Fruit fly (Drosophila melanogaster) whole organism, embryonic: ENCODE data around the gene lectin-37Db.

ENCODE experiments used
- Abd-B ChIP-seq: fragments of 200-800 bp; sonication (Bioruptor generic); optimal IDR thresholded peaks from 2 replicates; lab custom pipeline; 2018; ENCODE audit warnings: missing biosample characterization, mild to moderate bottlenecking, missing genetic modification characterization, moderate library complexity
- BtbVII ChIP-seq: fragments of 200-800 bp; sonication (Bioruptor generic); optimal IDR thresholded peaks from 3 replicates; lab custom pipeline; 2017; ENCODE audit warnings: missing biosample characterization, mild to moderate bottlenecking, missing genetic modification characterization
- Bteb2 ChIP-seq: fragments of 200-800 bp; sonication (Bioruptor generic); optimal IDR thresholded peaks from 2 replicates; lab custom pipeline; 2016; ENCODE audit warnings: missing biosample characterization, missing genetic modification characterization
- CG1024 ChIP-seq: fragments of 200-800 bp; sonication (Bioruptor generic); IDR thresholded peaks from 2 replicates; pipeline ENCODE4 v1.3.6; 2022; ENCODE audit warnings: missing biosample characterization, missing genetic modification characterization
- CG10267 ChIP-seq: fragments of 200-800 bp; sonication (Bioruptor generic); optimal IDR thresholded peaks from 2 replicates; lab custom pipeline; 2018; ENCODE audit warnings: missing biosample characterization, mild to moderate bottlenecking, missing genetic modification characterization, moderate library complexity
- CG11696 ChIP-seq: fragments of 200-800 bp; sonication (Bioruptor generic); IDR thresholded peaks from 2 replicates; pipeline ENCODE4 v1.3.6; 2022; ENCODE audit warnings: missing biosample characterization, missing genetic modification characterization
- CG12236 ChIP-seq: fragments of 200-800 bp; sonication (Bioruptor generic); optimal IDR thresholded peaks from 2 replicates; lab custom pipeline; 2016; ENCODE audit warnings: missing biosample characterization, missing genetic modification characterization
- CG14014 ChIP-seq: fragments of 200-800 bp; sonication (Bioruptor generic); IDR thresholded peaks from 2 replicates; pipeline ENCODE4 v1.3.6; 2022; ENCODE audit warnings: missing biosample characterization, missing genetic modification characterization
- CG14860 ChIP-seq: fragments of 200-800 bp; sonication (Bioruptor generic); IDR thresholded peaks from 3 replicates; pipeline ENCODE4 v1.3.6; 2022; ENCODE audit warnings: missing biosample characterization, missing genetic modification characterization; ENCODE audit not compliant: partially characterized antibody
- CG15514 ChIP-seq: fragments of 200-800 bp; sonication (Bioruptor generic); optimal IDR thresholded peaks from 3 replicates; lab custom pipeline; 2017; ENCODE audit warnings: missing biosample characterization, missing genetic modification characterization, mild to moderate bottlenecking, moderate library complexity, missing genetic modification reagents
- CG2120 ChIP-seq: fragments of 200-800 bp; sonication (Bioruptor generic); optimal IDR thresholded peaks from 3 replicates; lab custom pipeline; 2016; ENCODE audit warnings: missing biosample characterization, missing genetic modification characterization
- CG2129 ChIP-seq: fragments of 200-800 bp; sonication (Bioruptor generic); IDR thresholded peaks from 2 replicates; pipeline ENCODE4 v1.3.6; 2022; ENCODE audit warnings: missing biosample characterization, missing genetic modification characterization; ENCODE audit not compliant: partially characterized antibody
- CG2199 ChIP-seq: fragments of 200-800 bp; sonication (Bioruptor generic); IDR thresholded peaks from 3 replicates; pipeline ENCODE4 v1.3.6; 2022; ENCODE audit warnings: missing biosample characterization, missing genetic modification characterization
- CG31224 ChIP-seq: fragments of 200-800 bp; sonication (Bioruptor generic); IDR thresholded peaks from 2 replicates; pipeline ENCODE4 v1.3.6; 2022; ENCODE audit warnings: missing biosample characterization, missing genetic modification characterization
- CG3407 ChIP-seq: fragments of 200-800 bp; sonication (Bioruptor generic); optimal IDR thresholded peaks from 2 replicates; lab custom pipeline; 2018; ENCODE audit warnings: missing biosample characterization, mild to moderate bottlenecking, missing genetic modification characterization
- CG34224 ChIP-seq: fragments of 200-800 bp; sonication (Bioruptor generic); IDR thresholded peaks from 3 replicates; pipeline ENCODE4 v1.3.6; 2022; ENCODE audit warnings: missing biosample characterization, missing genetic modification characterization; ENCODE audit not compliant: partially characterized antibody
- CG6765 ChIP-seq: fragments of 200-800 bp; sonication (Bioruptor generic); optimal IDR thresholded peaks from 3 replicates; lab custom pipeline; 2017; ENCODE audit warnings: missing biosample characterization, mild to moderate bottlenecking, missing genetic modification characterization
- CG6791 ChIP-seq: fragments of 200-800 bp; sonication (Bioruptor generic); IDR thresholded peaks from 3 replicates; pipeline ENCODE4 v1.3.6; 2022; ENCODE audit warnings: missing biosample characterization, missing genetic modification characterization; ENCODE audit not compliant: partially characterized antibody
- CG7928 ChIP-seq: fragments of 200-800 bp; sonication (Bioruptor generic); optimal IDR thresholded peaks from 2 replicates; lab custom pipeline; 2017; ENCODE audit warnings: missing biosample characterization, mild to moderate bottlenecking, missing genetic modification characterization
- Camta ChIP-seq: fragments of 200-800 bp; sonication (Bioruptor generic); optimal IDR thresholded peaks from 2 replicates; lab custom pipeline; 2016; ENCODE audit warnings: missing biosample characterization, missing genetic modification characterization
- Dbx ChIP-seq: fragments of 200-800 bp; sonication (Bioruptor generic); IDR thresholded peaks from 3 replicates; pipeline ENCODE4 v1.3.6; 2022; ENCODE audit warnings: missing biosample characterization, missing genetic modification characterization
- E2f2 ChIP-seq: fragments of 200-800 bp; sonication (Bioruptor generic); IDR thresholded peaks from 2 replicates; pipeline ENCODE4 v1.3.6; 2022; ENCODE audit warnings: missing biosample characterization, missing genetic modification characterization
- Fer3 ChIP-seq: fragments of 200-800 bp; sonication (Bioruptor generic); optimal IDR thresholded peaks from 2 replicates; lab custom pipeline; 2018; ENCODE audit warnings: missing biosample characterization, mild to moderate bottlenecking, missing genetic modification characterization, moderate library complexity
- HmgD ChIP-seq: fragments of 200-800 bp; sonication (Bioruptor generic); optimal IDR thresholded peaks from 3 replicates; lab custom pipeline; 2016; ENCODE audit warnings: missing biosample characterization, missing genetic modification characterization
- Neu2 ChIP-seq: fragments of 200-800 bp; sonication (Bioruptor generic); optimal IDR thresholded peaks from 3 replicates; lab custom pipeline; 2016; ENCODE audit warnings: missing biosample characterization, missing genetic modification characterization, borderline replicate concordance
- Scr ChIP-seq: fragments of 200-800 bp; sonication (Bioruptor generic); IDR thresholded peaks from 2 replicates; pipeline ENCODE4 v1.3.6; 2022; ENCODE audit warnings: missing biosample characterization, missing genetic modification characterization; ENCODE audit not compliant: partially characterized antibody
- Sin3A ChIP-seq: fragments of >200 bp; optimal IDR thresholded peaks from 2 replicates; lab custom pipeline; 2018
- al ChIP-seq: fragments of 200-800 bp; sonication (Bioruptor generic); IDR thresholded peaks from 2 replicates; pipeline ENCODE4 v1.3.6; 2022; ENCODE audit warnings: missing biosample characterization, missing genetic modification characterization
- cato ChIP-seq: fragments of 200-800 bp; sonication (Bioruptor generic); optimal IDR thresholded peaks from 2 replicates; lab custom pipeline; 2016; ENCODE audit warnings: missing biosample characterization, missing genetic modification characterization, borderline replicate concordance
- cg ChIP-seq: fragments of 200-800 bp; sonication (Bioruptor generic); optimal IDR thresholded peaks from 3 replicates; lab custom pipeline; 2019; ENCODE audit warnings: missing biosample characterization, mild to moderate bottlenecking, missing genetic modification characterization, moderate library complexity
- chn ChIP-seq: fragments of 200-800 bp; sonication (Bioruptor generic); optimal IDR thresholded peaks from 2 replicates; lab custom pipeline; 2016; ENCODE audit warnings: missing biosample characterization, missing genetic modification characterization
- croc ChIP-seq: fragments of 200-800 bp; sonication (Bioruptor generic); conservative IDR thresholded peaks from 3 replicates; pipeline ENCODE4 v1.3.6; 2022; ENCODE audit warnings: missing biosample characterization, missing genetic modification characterization
- crp ChIP-seq, 2 experiments: fragments of 200-800 bp; sonication (Bioruptor generic); optimal IDR thresholded peaks; 2 replicates in 1 of 2; 3 replicates in 1 of 2; lab custom pipeline; 2017; ENCODE audit warnings: missing biosample characterization in 2 of 2, missing genetic modification characterization in 2 of 2, mild to moderate bottlenecking in 1 of 2, moderate library complexity in 1 of 2
- cwo ChIP-seq: fragments of 200-800 bp; sonication (Bioruptor generic); optimal IDR thresholded peaks from 3 replicates; lab custom pipeline; 2017; ENCODE audit warnings: missing biosample characterization, missing genetic modification characterization, mild to moderate bottlenecking, moderate library complexity, missing genetic modification reagents
- dm ChIP-seq: fragments of 200-800 bp; sonication (Bioruptor generic); optimal IDR thresholded peaks from 3 replicates; lab custom pipeline; 2016; ENCODE audit warnings: missing biosample characterization, missing genetic modification characterization
- dpn ChIP-seq, 2 experiments: fragments of 200-800 bp; sonication (Bioruptor generic); optimal IDR thresholded peaks; 3 replicates each; lab custom pipeline; 2016; ENCODE audit warnings: missing biosample characterization in 2 of 2, missing genetic modification characterization in 2 of 2
- esg ChIP-seq: fragments of 200-800 bp; sonication (Bioruptor generic); conservative IDR thresholded peaks from 2 replicates; pipeline ENCODE4 v1.3.6; 2022; ENCODE audit warnings: missing biosample characterization, missing genetic modification characterization
- gce ChIP-seq: fragments of 200-800 bp; sonication (Bioruptor generic); IDR thresholded peaks from 3 replicates; pipeline ENCODE4 v1.3.6; 2022; ENCODE audit warnings: missing biosample characterization, missing genetic modification characterization
- grn ChIP-seq: fragments of 200-800 bp; sonication (Bioruptor generic); optimal IDR thresholded peaks from 3 replicates; lab custom pipeline; 2017; ENCODE audit warnings: missing biosample characterization, missing genetic modification characterization
- hbn ChIP-seq: fragments of 200-800 bp; sonication (Bioruptor generic); IDR thresholded peaks from 2 replicates; pipeline ENCODE4 v1.3.6; 2022; ENCODE audit warnings: missing biosample characterization, missing genetic modification characterization; ENCODE audit not compliant: partially characterized antibody
- insv ChIP-seq, 2 experiments: fragments of 200-800 bp; sonication (Bioruptor generic); optimal IDR thresholded peaks; 3 replicates each; lab custom pipeline; 2016 to 2018; ENCODE audit warnings: missing biosample characterization in 2 of 2, missing genetic modification characterization in 2 of 2
- lbe ChIP-seq: fragments of 200-800 bp; sonication (Bioruptor generic); optimal IDR thresholded peaks from 2 replicates; lab custom pipeline; 2016; ENCODE audit warnings: missing biosample characterization, mild to moderate bottlenecking, missing genetic modification characterization
- nerfin-2 ChIP-seq: fragments of 200-800 bp; sonication (Bioruptor generic); IDR thresholded peaks from 2 replicates; pipeline ENCODE4 v1.3.6; 2022; ENCODE audit warnings: missing biosample characterization, missing genetic modification characterization; ENCODE audit not compliant: partially characterized antibody
- pho ChIP-seq: fragments of 200-800 bp; sonication (Bioruptor generic); optimal IDR thresholded peaks from 2 replicates; lab custom pipeline; 2016; ENCODE audit warnings: missing biosample characterization, missing genetic modification characterization
- pzg ChIP-seq: fragments of 200-800 bp; sonication (Bioruptor generic); optimal IDR thresholded peaks from 3 replicates; lab custom pipeline; 2018; ENCODE audit warnings: missing biosample characterization, mild to moderate bottlenecking, missing genetic modification characterization, moderate library complexity
- ro ChIP-seq: fragments of 200-800 bp; sonication (Bioruptor generic); IDR thresholded peaks from 2 replicates; pipeline ENCODE4 v1.3.6; 2022; ENCODE audit warnings: missing biosample characterization, missing genetic modification characterization
- sd ChIP-seq: fragments of 200-800 bp; sonication (Bioruptor generic); optimal IDR thresholded peaks from 3 replicates; lab custom pipeline; 2018; ENCODE audit warnings: missing biosample characterization, mild to moderate bottlenecking, missing genetic modification characterization, moderate library complexity
- sim ChIP-seq: fragments of 200-800 bp; sonication (Bioruptor generic); IDR thresholded peaks from 2 replicates; pipeline ENCODE4 v1.3.6; 2022; ENCODE audit warnings: missing biosample characterization, missing genetic modification characterization
- slbo ChIP-seq: fragments of 200-800 bp; sonication (Bioruptor generic); IDR thresholded peaks from 2 replicates; pipeline ENCODE4 v1.3.6; 2022; ENCODE audit warnings: missing biosample characterization, missing genetic modification characterization
- trh ChIP-seq: fragments of 200-800 bp; sonication (Bioruptor generic); optimal IDR thresholded peaks from 2 replicates; lab custom pipeline; 2016; ENCODE audit warnings: missing biosample characterization, missing genetic modification characterization
- wek ChIP-seq: fragments of 200-800 bp; sonication (Bioruptor generic); optimal IDR thresholded peaks from 3 replicates; lab custom pipeline; 2018; ENCODE audit warnings: missing biosample characterization, mild to moderate bottlenecking, missing genetic modification characterization, moderate library complexity

The lectin-37Db gene

dm6 chr2L:19430343-19430742 is 11.5 kb downstream of the lectin-37Db start, which contains the start of gene RtcB (continued):
- TF ChIP-seq cato (GFP tag; lab: Kevin White, UChicago) (no peak), CG12236 (GFP tag; lab: Kevin White, UChicago) (no peak), Bteb2 (no peak), Abd-B (peak; percentile 31), dm (GFP tag; lab: Kevin White, UChicago) (no peak), CG3407 (GFP tag; lab: Kevin White, UChicago) (no peak), hbn (GFP tag; lab: Robert Waterston, UW) (peak; percentile 94), crp (GFP tag; optimal IDR thresholded peaks at IDR 0.05; lab: Kevin White, UChicago) (peak in 1 of 2 experiments; percentile 66), wek (GFP tag; lab: Kevin White, UChicago) (no peak), esg (GFP tag; lab: Robert Waterston, UW) (no peak), Scr (GFP tag; lab: Robert Waterston, UW) (peak; percentile 97), CG2199 (GFP tag; lab: Robert Waterston, UW) (no peak), CG2120 (GFP tag; lab: Kevin White, UChicago) (peak; percentile 30), E2f2 (GFP tag; lab: Robert Waterston, UW) (peak; percentile 74), Dbx (0 out of 3 replicates have a peak, but pooled peaks have one; percentile 33), cwo (GFP tag; lab: Kevin White, UChicago) (no peak), CG7928 (no peak), CG6791 (GFP tag; lab: Robert Waterston, UW) (peak; percentile 94), CG31224 (GFP tag; lab: Robert Waterston, UW) (no peak), CG34224 (GFP tag; lab: Robert Waterston, UW) (peak; percentile 89), sim (GFP tag; lab: Robert Waterston, UW) (no peak), Camta (GFP tag; lab: Kevin White, UChicago) (peak; percentile 19), CG2129 (peak; percentile 96), CG14860 (peak; percentile 95), trh (no peak), nerfin-2 (GFP tag; lab: Robert Waterston, UW) (peak; percentile 86), croc (GFP tag; lab: Robert Waterston, UW) (no peak), CG1024 (GFP tag; lab: Robert Waterston, UW) (no peak), pzg (GFP tag; lab: Kevin White, UChicago) (peak; percentile 68), cg (GFP tag; lab: Kevin White, UChicago) (peak; percentile 8), chn (GFP tag; lab: Kevin White, UChicago) (no peak), gce (GFP tag; lab: Robert Waterston, UW) (no peak), al (GFP tag; lab: Robert Waterston, UW) (no peak), CG10267 (tag; lab: Kevin White, UChicago) (peak; percentile 31), CG6765 (no peak), slbo (peak; percentile 35; the same call in 1 of the 2 replicates), dpn (GFP tag; optimal IDR thresholded peaks at IDR 0.05; lab: Kevin White, UChicago) (no peak), sd (peak; percentile 71), grn (GFP tag; lab: Kevin White, UChicago) (no peak), HmgD (GFP tag; lab: Kevin White, UChicago) (peak; percentile 51), insv (GFP tag; optimal IDR thresholded peaks at IDR 0.05; lab: Kevin White, UChicago) (peak in 1 of 2 experiments; percentile 55), Sin3A (lab: Kevin White, UChicago) (peak; percentile 74), ro (GFP tag; lab: Robert Waterston, UW) (no peak), Fer3 (no peak), CG11696 (GFP tag; lab: Robert Waterston, UW) (no peak), pho (GFP tag; lab: Kevin White, UChicago) (peak; percentile 34), BtbVII (GFP tag; lab: Kevin White, UChicago) (no peak), Neu2 (no peak), CG14014 (no peak), lbe (peak; percentile 12), CG15514 (GFP tag; lab: Kevin White, UChicago) (peak; percentile 54)
